Fruit fly (Drosophila melanogaster): ENCODE results near the gene pie.
A peak's percentile ranks its signal among the peaks of the same experiment; 100 is the strongest.

The pie gene

DNA sequence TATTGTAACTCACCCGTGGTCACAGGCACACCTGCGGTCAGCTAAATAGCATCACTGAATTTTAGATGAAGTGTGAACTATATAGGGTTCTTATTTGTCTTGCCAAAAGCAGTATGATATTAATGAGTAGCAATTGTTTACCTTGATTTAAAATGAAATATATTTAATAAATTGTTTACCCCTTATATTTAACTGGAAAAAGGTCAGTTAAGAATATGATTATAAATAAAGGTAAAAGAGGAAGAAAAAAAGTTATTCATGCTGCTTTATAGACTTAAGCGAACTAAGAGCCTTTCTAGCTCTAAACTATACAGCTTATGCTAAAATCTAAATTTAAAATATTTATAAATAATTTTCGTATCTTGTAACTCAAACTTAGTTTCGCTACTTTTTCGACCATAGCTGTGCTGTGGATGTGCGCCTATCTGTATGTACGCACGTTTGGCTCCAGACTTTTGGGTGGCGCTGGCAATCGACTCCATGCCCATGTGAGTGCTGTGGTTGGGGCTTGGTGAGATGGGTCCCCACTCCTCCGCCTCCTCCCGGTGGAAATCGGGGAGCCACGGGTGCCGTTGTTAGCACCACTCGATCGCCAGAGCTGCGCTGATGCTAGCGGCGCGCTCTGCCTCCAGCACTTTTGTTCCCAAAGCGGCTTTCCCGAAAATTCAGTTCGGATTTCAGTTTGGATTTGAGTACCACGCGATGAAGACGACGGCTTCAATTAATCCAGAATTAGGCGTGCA is 19.6 kb upstream of the pie start, which contains the start of gene loh (continued):
- TF ChIP-seq Poxn (GFP tag; IDR thresholded peaks at IDR 0.05) (no peak), CG7745 (tag; optimal IDR thresholded peaks at IDR 0.05) (no peak), Rx (GFP tag; IDR thresholded peaks at IDR 0.05) (no peak), CG10462 (GFP tag; optimal IDR thresholded peaks at IDR 0.05) (no peak), bab2 (GFP tag; optimal IDR thresholded peaks at IDR 0.05) (no peak), croc (GFP tag; conservative IDR thresholded peaks at IDR 0.05) (peak; percentile 33; the same call in 2 of the 3 replicates), CG3163 (GFP tag; optimal IDR thresholded peaks at IDR 0.05) (no peak), D19A (tag; optimal IDR thresholded peaks at IDR 0.05) (peak; percentile 74), ham (GFP tag; IDR thresholded peaks at IDR 0.05) (no peak), CG3726 (GFP tag; IDR thresholded peaks at IDR 0.05) (no peak), CG9932 (GFP tag; IDR thresholded peaks at IDR 0.05) (no peak), Asciz (GFP tag; optimal IDR thresholded peaks at IDR 0.05) (peak; percentile 60), Side (GFP tag; optimal IDR thresholded peaks at IDR 0.05) (no peak), D19B (GFP tag; optimal IDR thresholded peaks at IDR 0.05) (peak; percentile 36), Ada2b (GFP tag; IDR thresholded peaks at IDR 0.05) (no peak), pan (optimal IDR thresholded peaks at IDR 0.05) (no peak), pan (GFP tag; optimal IDR thresholded peaks at IDR 0.05 in 1 of 2, IDR thresholded peaks at IDR 0.05 in 1 of 2) (peak in 1 of 2 experiments; percentile 38), seq (GFP tag; IDR thresholded peaks at IDR 0.05) (0 out of 2 replicates have a peak, but pooled peaks have one; percentile 22), B-H2 (GFP tag; optimal IDR thresholded peaks at IDR 0.05) (no peak), cg (GFP tag; optimal IDR thresholded peaks at IDR 0.05) (peak; percentile 3), CG14860 (GFP tag; IDR thresholded peaks at IDR 0.05; ENCODE audit: partially characterized antibody) (no peak), Oli (tag; optimal IDR thresholded peaks at IDR 0.05) (peak; percentile 74), CG17612 (GFP tag; IDR thresholded peaks at IDR 0.05) (no peak), CG3847 (GFP tag; IDR thresholded peaks at IDR 0.05) (no peak), gsb-n (tag; optimal IDR thresholded peaks at IDR 0.05) (no peak), CG12071 (GFP tag; optimal IDR thresholded peaks at IDR 0.05) (no peak), CG31365 (tag; optimal IDR thresholded peaks at IDR 0.05) (no peak), MBD-R2 (GFP tag; IDR thresholded peaks at IDR 0.05) (no peak), Atf6 (GFP tag; IDR thresholded peaks at IDR 0.05) (no peak), sna (GFP tag; IDR thresholded peaks at IDR 0.05; ENCODE audit: partially characterized antibody) (no peak), CG2712 (tag; optimal IDR thresholded peaks at IDR 0.05) (peak; percentile 77), z (GFP tag; IDR thresholded peaks at IDR 0.05) (0 out of 3 replicates have a peak, but pooled peaks have one; percentile 12), Atf-2 (GFP tag; optimal IDR thresholded peaks at IDR 0.05) (no peak), vnd (GFP tag; IDR thresholded peaks at IDR 0.05; ENCODE audit: partially characterized antibody) (no peak), crp (GFP tag; optimal IDR thresholded peaks at IDR 0.05) (no peak), CG11456 (GFP tag; IDR thresholded peaks at IDR 0.05) (no peak), ab (GFP tag; optimal IDR thresholded peaks at IDR 0.05) (no peak), NC2α (GFP tag; optimal IDR thresholded peaks at IDR 0.05) (no peak), CG8478 (optimal IDR thresholded peaks at IDR 0.05) (no peak), kni (GFP tag; optimal IDR thresholded peaks at IDR 0.05) (no peak), her (GFP tag; optimal IDR thresholded peaks at IDR 0.05) (no peak), jumu (GFP tag; optimal IDR thresholded peaks at IDR 0.05) (no peak), CG10209 (GFP tag; optimal IDR thresholded peaks at IDR 0.05) (peak; percentile 67), Lpt (GFP tag; optimal IDR thresholded peaks at IDR 0.05) (no peak), CG17802 (tag; optimal IDR thresholded peaks at IDR 0.05) (no peak), PHDP (tag; optimal IDR thresholded peaks at IDR 0.05) (peak; percentile 51), CG12391 (tag; optimal IDR thresholded peaks at IDR 0.05) (peak; percentile 64), GATAe (GFP tag; conservative IDR thresholded peaks at IDR 0.05) (no peak), CG32532 (GFP tag; IDR thresholded peaks at IDR 0.05) (no peak), klu (GFP tag; IDR thresholded peaks at IDR 0.05) (no peak), zen (tag; optimal IDR thresholded peaks at IDR 0.05) (peak; percentile 21)
